Fruit fly (Drosophila melanogaster): ENCODE data around the gene CG4297.

DNA sequence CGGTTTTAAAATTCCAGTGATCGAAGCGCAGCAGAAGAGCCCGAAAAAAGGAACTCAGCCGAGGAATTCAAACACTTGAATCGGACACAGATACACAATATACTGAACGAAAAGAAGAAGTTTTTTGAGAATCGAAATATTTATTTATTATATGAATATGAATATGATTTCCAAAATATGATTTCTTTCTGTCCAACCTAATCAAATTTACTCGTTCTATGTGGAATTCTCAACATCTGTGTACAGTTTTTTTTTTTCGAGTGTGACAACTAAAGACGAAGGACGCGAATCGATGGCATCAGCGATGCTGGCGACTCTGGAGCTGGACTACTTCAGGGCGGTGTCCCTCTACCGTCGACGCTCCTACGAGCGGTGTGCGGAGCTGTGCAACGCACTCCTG lies 48.8 kb downstream of the CG4297 start:
- no peak for TF ChIP-seq psq (optimal IDR thresholded peaks at IDR 0.05)
- TF ChIP-seq Myc (optimal IDR thresholded peaks at IDR 0.05) = no peak
- no peak for TF ChIP-seq insv (optimal IDR thresholded peaks at IDR 0.05)
- TF ChIP-seq h (optimal IDR thresholded peaks at IDR 0.05) = no peak
- TF ChIP-seq ttk (optimal IDR thresholded peaks at IDR 0.05) = no peak
- TF ChIP-seq Sin3A (optimal IDR thresholded peaks at IDR 0.05) = no peak
